Fruit fly (Drosophila melanogaster) whole organism, pupa: ENCODE results near the gene CG31638.

Experiments
- CG15710 ChIP-seq: fragments of 200-800 bp; sonication (Bioruptor generic); optimal IDR thresholded peaks from 2 replicates; lab custom pipeline; 2018; ENCODE audit warnings: missing biosample characterization, mild to moderate bottlenecking, missing genetic modification characterization, moderate library complexity
- Pif1A ChIP-seq: fragments of 200-800 bp; sonication (Bioruptor generic); optimal IDR thresholded peaks from 3 replicates; lab custom pipeline; 2016; ENCODE audit warnings: missing biosample characterization, missing genetic modification characterization

- no peak for TF ChIP-seq Pif1A (GFP tag; lab: Kevin White, UChicago)
- TF ChIP-seq CG15710, result no peak
These were observed 28.6 kb upstream of the CG31638 start for dm6 chr2L:6462259-6462658.
